Fruit fly (Drosophila melanogaster): ENCODE data around the gene Chs2.

DNA sequence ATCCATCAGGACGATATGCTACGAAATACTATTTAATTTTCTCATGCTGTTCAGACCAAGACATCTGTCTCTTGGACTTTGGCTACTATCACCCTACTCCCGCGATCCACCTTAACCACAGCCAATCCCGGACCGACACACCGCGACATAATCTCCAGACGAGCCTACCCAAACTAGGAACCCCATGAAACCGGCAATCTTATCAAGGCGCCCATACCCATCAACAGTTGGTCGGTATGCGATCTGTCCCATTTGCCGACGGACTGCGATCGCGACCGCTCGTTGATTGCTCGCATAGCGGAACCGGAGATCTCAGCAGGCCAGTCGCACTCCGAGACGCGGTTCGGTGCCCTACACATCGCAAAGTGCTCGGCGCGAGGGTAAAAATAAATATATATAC lies 27.7 kb upstream of the Chs2 start, which contains the start of gene SLC22A:
- no peak for TF ChIP-seq psq (optimal IDR thresholded peaks at IDR 0.05)
- TF ChIP-seq usp (GFP tag; optimal IDR thresholded peaks at IDR 0.05) = no peak

All from whole organism.